Fruit fly (Drosophila melanogaster): Measurements from ENCODE around the gene CG11563.

Gene CG11563

dm6 chr3R:31717299-31718167 lies 19.3 kb upstream of the CG11563 start:
- TF ChIP-seq psq (optimal IDR thresholded peaks at IDR 0.05) (no peak), ttk (optimal IDR thresholded peaks at IDR 0.05) (no peak), Sin3A (optimal IDR thresholded peaks at IDR 0.05) (no peak), Myc (optimal IDR thresholded peaks at IDR 0.05) (no peak), h (optimal IDR thresholded peaks at IDR 0.05) (no peak), insv (optimal IDR thresholded peaks at IDR 0.05) (no peak)

- TF ChIP-seq insv (optimal IDR thresholded peaks at IDR 0.05) (no peak), Myc (optimal IDR thresholded peaks at IDR 0.05) (no peak), Sin3A (optimal IDR thresholded peaks at IDR 0.05) (no peak), psq (optimal IDR thresholded peaks at IDR 0.05) (no peak), h (optimal IDR thresholded peaks at IDR 0.05) (no peak), ttk (optimal IDR thresholded peaks at IDR 0.05) (no peak)
These were observed 18.7 kb upstream of the CG11563 start for dm6 chr3R:31718168-31718565.

- no peak for TF ChIP-seq insv (optimal IDR thresholded peaks at IDR 0.05)
- TF ChIP-seq h (optimal IDR thresholded peaks at IDR 0.05): no peak
These were observed 17.9 kb upstream of the CG11563 start for dm6 chr3R:31718967-31719366.

- TF ChIP-seq Sin3A (optimal IDR thresholded peaks at IDR 0.05) (no peak), ttk (optimal IDR thresholded peaks at IDR 0.05) (no peak), insv (optimal IDR thresholded peaks at IDR 0.05) (no peak), psq (optimal IDR thresholded peaks at IDR 0.05) (no peak), Myc (optimal IDR thresholded peaks at IDR 0.05) (no peak), h (optimal IDR thresholded peaks at IDR 0.05) (no peak)
These were observed 17.3 kb upstream of the CG11563 start for dm6 chr3R:31719497-31719896.

- no peak for TF ChIP-seq insv (optimal IDR thresholded peaks at IDR 0.05)
- no peak for TF ChIP-seq h (optimal IDR thresholded peaks at IDR 0.05)
- no peak for TF ChIP-seq psq (optimal IDR thresholded peaks at IDR 0.05)
- TF ChIP-seq ttk (optimal IDR thresholded peaks at IDR 0.05): no peak
- TF ChIP-seq Myc (optimal IDR thresholded peaks at IDR 0.05): no peak
- TF ChIP-seq Sin3A (optimal IDR thresholded peaks at IDR 0.05): no peak
These were observed 16.7 kb upstream of the CG11563 start for dm6 chr3R:31720112-31720511.

- TF ChIP-seq Sin3A (optimal IDR thresholded peaks at IDR 0.05): no peak
These were observed 15.4 kb upstream of the CG11563 start for dm6 chr3R:31721466-31721865.

dm6 chr3R:31721958-31722357 lies 14.9 kb upstream of the CG11563 start:
- TF ChIP-seq h (optimal IDR thresholded peaks at IDR 0.05) (no peak), ttk (optimal IDR thresholded peaks at IDR 0.05) (no peak), insv (optimal IDR thresholded peaks at IDR 0.05) (no peak), psq (optimal IDR thresholded peaks at IDR 0.05) (no peak), Myc (optimal IDR thresholded peaks at IDR 0.05) (no peak), Sin3A (optimal IDR thresholded peaks at IDR 0.05) (no peak)

- no peak for TF ChIP-seq Sin3A (optimal IDR thresholded peaks at IDR 0.05)
- TF ChIP-seq insv (optimal IDR thresholded peaks at IDR 0.05): no peak
- no peak for TF ChIP-seq Myc (optimal IDR thresholded peaks at IDR 0.05)
- no peak for TF ChIP-seq h (optimal IDR thresholded peaks at IDR 0.05)
- TF ChIP-seq psq (optimal IDR thresholded peaks at IDR 0.05): no peak
- no peak for TF ChIP-seq ttk (optimal IDR thresholded peaks at IDR 0.05)
These were observed 13.5 kb upstream of the CG11563 start for dm6 chr3R:31723206-31723933.

dm6 chr3R:31724136-31724535 lies 12.7 kb upstream of the CG11563 start:
- TF ChIP-seq ttk (optimal IDR thresholded peaks at IDR 0.05) (no peak), Myc (optimal IDR thresholded peaks at IDR 0.05) (no peak), h (optimal IDR thresholded peaks at IDR 0.05) (no peak), insv (optimal IDR thresholded peaks at IDR 0.05) (no peak), Sin3A (optimal IDR thresholded peaks at IDR 0.05) (no peak), psq (optimal IDR thresholded peaks at IDR 0.05) (no peak)

- no peak for TF ChIP-seq psq (optimal IDR thresholded peaks at IDR 0.05)
- TF ChIP-seq insv (optimal IDR thresholded peaks at IDR 0.05): peak; percentile 12
- no peak for TF ChIP-seq Myc (optimal IDR thresholded peaks at IDR 0.05)
- TF ChIP-seq h (optimal IDR thresholded peaks at IDR 0.05): no peak
- no peak for TF ChIP-seq Sin3A (optimal IDR thresholded peaks at IDR 0.05)
- TF ChIP-seq ttk (optimal IDR thresholded peaks at IDR 0.05): no peak
These were observed 12.1 kb upstream of the CG11563 start for dm6 chr3R:31724580-31725320.

dm6 chr3R:31725486-31726227 lies 11.2 kb upstream of the CG11563 start:
- TF ChIP-seq Myc (optimal IDR thresholded peaks at IDR 0.05): no peak
- no peak for TF ChIP-seq Sin3A (optimal IDR thresholded peaks at IDR 0.05)
- no peak for TF ChIP-seq ttk (optimal IDR thresholded peaks at IDR 0.05)
- no peak for TF ChIP-seq insv (optimal IDR thresholded peaks at IDR 0.05)
- no peak for TF ChIP-seq h (optimal IDR thresholded peaks at IDR 0.05)
- TF ChIP-seq psq (optimal IDR thresholded peaks at IDR 0.05): no peak

All from Kc167 (cell line).